Worm (Caenorhabditis elegans) whole organism, young adult: ENCODE results near the gene Y53F4B.26.

Experiments used
- egl-18 ChIP-seq: fragments of 200-800 bp; sonication (Bioruptor generic); IDR thresholded peaks from 2 replicates; pipeline ENCODE4 v1.3.6; 2022; ENCODE audit warnings: missing genetic modification reagents, missing genetic modification characterization, missing compliant biosample characterization
- unc-62 ChIP-seq: fragments of 150-350 bp; optimal IDR thresholded peaks from 2 replicates; lab custom pipeline; 2014; ENCODE audit warnings: missing biosample characterization, missing genetic modification reagents, missing genetic modification characterization

- no peak for TF ChIP-seq unc-62 (GFP tag; lab: Kevin White, UChicago)
- TF ChIP-seq egl-18 (GFP tag; lab: Robert Waterston, UW), result no peak
These were observed 7.7 kb upstream of the Y53F4B.26 start for ce11 chrII:15148442-15148841.
